Fruit fly (Drosophila melanogaster) whole organism, wandering third instar larva: Measurements from ENCODE around the gene CG5535.
A peak's percentile ranks its signal among the peaks of the same experiment; 100 is the strongest.

Experiments used
- Abd-B ChIP-seq: fragments of >200 bp; optimal IDR thresholded peaks from 2 replicates; lab custom pipeline; 2017; ENCODE audit warnings: missing biosample characterization, missing genetic modification characterization
- CG32264 ChIP-seq: fragments of 200-800 bp; sonication (Bioruptor generic); optimal IDR thresholded peaks from 2 replicates; lab custom pipeline; 2016; ENCODE audit warnings: missing biosample characterization, missing genetic modification characterization
- CG9705 ChIP-seq: fragments of 200-800 bp; sonication (Bioruptor generic); optimal IDR thresholded peaks from 2 replicates; lab custom pipeline; 2018; ENCODE audit warnings: missing biosample characterization, mild to moderate bottlenecking, missing genetic modification characterization
- CrebA ChIP-seq: fragments of 200-800 bp; sonication (Bioruptor generic); optimal IDR thresholded peaks from 2 replicates; lab custom pipeline; 2016; ENCODE audit warnings: missing biosample characterization, mild to moderate bottlenecking, missing genetic modification characterization, borderline replicate concordance
- Dfd ChIP-seq: fragments of >200 bp; optimal IDR thresholded peaks from 2 replicates; lab custom pipeline; 2017; ENCODE audit warnings: missing biosample characterization, missing genetic modification characterization
- GATAd ChIP-seq: sonication (Bioruptor generic); optimal IDR thresholded peaks from 2 replicates; lab custom pipeline; 2016; ENCODE audit warnings: missing biosample characterization, missing genetic modification characterization
- HLH106 ChIP-seq: fragments of 200-800 bp; optimal IDR thresholded peaks from 3 replicates; lab custom pipeline; 2019; ENCODE audit warnings: missing biosample characterization, mild to moderate bottlenecking, missing genetic modification characterization, moderate library complexity
- Hnf4 ChIP-seq: fragments of 200-800 bp; sonication (Bioruptor generic); optimal IDR thresholded peaks from 2 replicates; lab custom pipeline; 2016; ENCODE audit warnings: missing biosample characterization, mild to moderate bottlenecking, missing genetic modification characterization
- Hr78 ChIP-seq: fragments of >200 bp; optimal IDR thresholded peaks from 2 replicates; lab custom pipeline; 2017; ENCODE audit warnings: missing biosample characterization, missing genetic modification characterization
- Jra ChIP-seq: sonication (Bioruptor generic); optimal IDR thresholded peaks from 2 replicates; lab custom pipeline; 2016; ENCODE audit warnings: missing biosample characterization, missing genetic modification characterization
- Mio ChIP-seq: sonication (Bioruptor generic); optimal IDR thresholded peaks from 2 replicates; lab custom pipeline; 2016; ENCODE audit warnings: missing biosample characterization, missing genetic modification characterization
- Myc ChIP-seq: fragments of >200 bp; optimal IDR thresholded peaks from 2 replicates; lab custom pipeline; 2017
- N ChIP-seq: fragments of >200 bp; optimal IDR thresholded peaks from 2 replicates; lab custom pipeline; 2018; ENCODE audit warnings: missing biosample characterization, missing external identifiers, missing genetic modification characterization
- Rel ChIP-seq, 2 experiments: fragments of 200-800 bp; sonication (Bioruptor generic) in 1 of 2; optimal IDR thresholded peaks; 2 replicates in 1 of 2; 3 replicates in 1 of 2; lab custom pipeline; 2016 to 2019; ENCODE audit warnings: mild to moderate bottlenecking in 2 of 2, missing biosample characterization in 2 of 2, missing genetic modification characterization in 2 of 2, moderate library complexity in 1 of 2
- Sp1 ChIP-seq: fragments of 200-800 bp; sonication (Bioruptor generic); optimal IDR thresholded peaks from 3 replicates; lab custom pipeline; 2019; ENCODE audit warnings: missing biosample characterization, mild to moderate bottlenecking, missing genetic modification characterization, moderate library complexity
- Vsx2 ChIP-seq: fragments of 200-300, 225-300 bp; sonication (Bioruptor generic); optimal IDR thresholded peaks from 2 replicates; lab custom pipeline; 2018; ENCODE audit warnings: missing biosample characterization, missing genetic modification characterization; ENCODE audit not compliant: partially characterized antibody
- br ChIP-seq: fragments of 200-800 bp; sonication (Bioruptor generic); optimal IDR thresholded peaks from 2 replicates; lab custom pipeline; 2016; ENCODE audit warnings: missing biosample characterization, missing genetic modification characterization
- brk ChIP-seq: fragments of 200-800 bp; sonication (Bioruptor generic); optimal IDR thresholded peaks from 2 replicates; lab custom pipeline; 2016; ENCODE audit warnings: missing biosample characterization, mild to moderate bottlenecking, missing genetic modification characterization
- dl ChIP-seq, 2 experiments: fragments of 175-275, 200-275 bp in 1 of 2; fragments of 200-275 bp in 1 of 2; sonication (Bioruptor generic); optimal IDR thresholded peaks; lab custom pipeline; 2018; ENCODE audit warnings: mild to moderate bottlenecking in 2 of 2, missing biosample characterization in 2 of 2, missing genetic modification characterization in 2 of 2, moderate library complexity in 2 of 2; ENCODE audit not compliant: partially characterized antibody in 2 of 2, insufficient read depth in 1 of 2
- dmrt93B ChIP-seq: fragments of 200-800 bp; sonication (Bioruptor generic); optimal IDR thresholded peaks from 2 replicates; lab custom pipeline; 2018; ENCODE audit warnings: missing biosample characterization, mild to moderate bottlenecking, missing genetic modification characterization
- dsf ChIP-seq: sonication (Bioruptor generic); optimal IDR thresholded peaks from 2 replicates; lab custom pipeline; 2016; ENCODE audit warnings: missing biosample characterization, missing genetic modification characterization, borderline replicate concordance
- ey ChIP-seq: fragments of 200-800 bp; sonication (Bioruptor generic); optimal IDR thresholded peaks from 2 replicates; lab custom pipeline; 2016; ENCODE audit warnings: missing biosample characterization, missing genetic modification characterization
- foxo ChIP-seq, 2 experiments: fragments of 200-800 bp; sonication (Bioruptor generic); optimal IDR thresholded peaks; 2 replicates in 1 of 2; 3 replicates in 1 of 2; lab custom pipeline; 2016 to 2017; ENCODE audit warnings: missing biosample characterization in 2 of 2, missing genetic modification characterization in 2 of 2
- fru ChIP-seq: fragments of 200-800 bp; sonication (Bioruptor generic); optimal IDR thresholded peaks from 3 replicates; lab custom pipeline; 2016; ENCODE audit warnings: missing biosample characterization, mild to moderate bottlenecking, missing genetic modification characterization
- h ChIP-seq: fragments of 200-800 bp; sonication (Bioruptor generic); optimal IDR thresholded peaks from 3 replicates; lab custom pipeline; 2016; ENCODE audit warnings: missing biosample characterization, mild to moderate bottlenecking, missing genetic modification characterization
- jim ChIP-seq: fragments of 175-275, 200-325 bp; sonication (Bioruptor generic); optimal IDR thresholded peaks from 2 replicates; lab custom pipeline; 2016; ENCODE audit warnings: missing biosample characterization, mild to moderate bottlenecking, missing genetic modification characterization
- lola ChIP-seq: fragments of >200 bp; optimal IDR thresholded peaks from 2 replicates; lab custom pipeline; 2017; ENCODE audit warnings: missing biosample characterization, missing genetic modification characterization
- pan ChIP-seq: fragments of >200 bp; optimal IDR thresholded peaks from 2 replicates; lab custom pipeline; 2017
- psq ChIP-seq: fragments of 200-800 bp; sonication (Bioruptor generic); optimal IDR thresholded peaks from 3 replicates; lab custom pipeline; 2017; ENCODE audit warnings: missing biosample characterization, mild to moderate bottlenecking, missing genetic modification characterization, moderate library complexity
- rgr ChIP-seq: fragments of 200-800 bp; sonication (Bioruptor generic); optimal IDR thresholded peaks from 3 replicates; lab custom pipeline; 2016; ENCODE audit warnings: missing biosample characterization, mild to moderate bottlenecking, missing genetic modification characterization
- sage ChIP-seq: fragments of 200-800 bp; sonication (Bioruptor generic); optimal IDR thresholded peaks from 2 replicates; lab custom pipeline; 2016; ENCODE audit warnings: missing biosample characterization, mild to moderate bottlenecking, missing genetic modification characterization
- tai ChIP-seq: sonication (Bioruptor generic); optimal IDR thresholded peaks from 2 replicates; lab custom pipeline; 2016; ENCODE audit warnings: missing biosample characterization, missing genetic modification characterization
- usp ChIP-seq: fragments of >200 bp; optimal IDR thresholded peaks from 2 replicates; lab custom pipeline; 2017; ENCODE audit warnings: missing biosample characterization, missing genetic modification characterization
- woc ChIP-seq: sonication (Bioruptor generic); optimal IDR thresholded peaks from 2 replicates; lab custom pipeline; 2016; ENCODE audit warnings: missing biosample characterization, mild to moderate bottlenecking, missing genetic modification characterization

The CG5535 gene

DNA sequence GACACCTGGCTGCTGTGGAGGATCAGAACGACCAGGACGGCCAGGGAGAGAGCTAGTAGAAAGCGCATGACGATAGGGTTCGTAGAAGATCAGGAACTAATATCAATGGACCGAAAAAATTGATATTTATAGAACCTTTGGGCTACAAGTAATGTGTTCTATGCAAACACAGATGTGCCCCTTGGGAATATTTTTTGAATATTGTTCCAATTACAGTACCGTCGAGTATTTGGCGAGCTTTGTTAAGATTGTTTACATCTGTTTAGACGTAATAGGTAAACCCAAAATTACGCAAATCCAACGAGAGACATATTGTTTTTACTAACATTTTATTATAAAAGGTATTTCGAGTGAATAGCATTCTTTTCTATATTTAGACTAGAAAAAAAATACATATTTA lies 21.5 kb downstream of the CG5535 start, which contains the start of gene CG32189:
CG32189 (minus strand) TSS at position 101 of the 400 bp plus-strand sequence.
- TF ChIP-seq Vsx2 (no peak), Dfd (GFP tag; lab: Kevin White, UChicago) (no peak), jim (GFP tag; lab: Kevin White, UChicago) (no peak)

DNA sequence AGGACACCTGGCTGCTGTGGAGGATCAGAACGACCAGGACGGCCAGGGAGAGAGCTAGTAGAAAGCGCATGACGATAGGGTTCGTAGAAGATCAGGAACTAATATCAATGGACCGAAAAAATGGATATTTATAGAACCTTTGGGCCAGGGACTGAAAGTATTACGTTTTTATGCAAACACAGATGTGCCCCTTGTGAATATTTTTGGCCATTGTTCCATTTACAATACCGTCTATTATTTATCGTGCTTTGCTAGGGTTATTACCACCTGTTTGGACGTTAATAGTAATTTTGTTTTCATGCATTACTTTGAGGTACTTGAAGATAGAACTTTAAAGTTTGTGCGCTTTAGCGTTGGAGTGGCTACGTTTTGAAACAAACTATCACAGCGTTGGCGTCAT lies 23.1 kb downstream of the CG5535 start, which contains the start of gene CG32188:
CG32188 (minus strand) TSS at position 101 of the 400 bp plus-strand sequence.
- no peak for TF ChIP-seq N (GFP tag; lab: Kevin White, UChicago)
- no peak for TF ChIP-seq h (GFP tag; lab: Kevin White, UChicago)
- no peak for TF ChIP-seq rgr (GFP tag; lab: Kevin White, UChicago)
- TF ChIP-seq Rel (GFP tag; optimal IDR thresholded peaks at IDR 0.05; lab: Kevin White, UChicago) = no peak
- TF ChIP-seq Rel (tag; optimal IDR thresholded peaks at IDR 0.05; lab: Kevin White, UChicago) = no peak
- no peak for TF ChIP-seq tai (GFP tag; lab: Kevin White, UChicago)
- no peak for TF ChIP-seq foxo (GFP tag; optimal IDR thresholded peaks at IDR 0.05; lab: Kevin White, UChicago)
- TF ChIP-seq dsf (GFP tag; lab: Kevin White, UChicago) = no peak
- no peak for TF ChIP-seq Abd-B

DNA sequence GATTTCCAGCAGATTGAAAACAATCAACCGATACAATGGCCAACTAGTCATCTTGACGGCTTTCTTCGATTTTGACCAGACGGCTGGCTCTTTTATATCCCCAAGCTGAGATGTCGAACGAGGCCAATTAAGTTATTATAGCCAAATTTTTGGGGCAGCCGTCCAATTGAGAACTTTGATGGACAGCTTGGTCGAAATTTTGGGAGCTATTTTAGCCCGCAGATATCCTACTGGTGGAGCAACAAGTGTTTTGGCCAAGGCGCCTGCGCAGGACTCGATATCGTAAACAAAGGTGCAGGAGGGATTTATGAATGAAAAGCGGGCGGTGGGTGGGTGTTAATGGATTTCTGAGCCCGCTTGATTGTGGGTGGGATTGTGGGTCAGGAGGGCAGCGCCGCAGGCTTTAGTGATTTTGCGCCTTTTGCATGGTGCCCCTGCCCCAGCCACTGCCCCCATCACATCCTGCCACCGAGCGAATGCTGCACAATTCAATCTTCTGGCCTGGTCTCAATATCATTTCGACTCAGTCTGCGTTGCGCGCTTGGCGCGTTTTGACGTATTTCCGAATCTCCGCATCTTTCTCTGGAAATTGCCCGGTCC lies 33.7 kb downstream of the CG5535 start, which contains the start of the genes Ir75c and Grd:
Ir75c (minus strand) TSS at position 51 of the 600 bp plus-strand sequence.
Grd (plus strand) TSS at position 550 of the 600 bp plus-strand sequence.
- TF ChIP-seq Mio (GFP tag; lab: Kevin White, UChicago) = no peak
- no peak for TF ChIP-seq GATAd (GFP tag; lab: Kevin White, UChicago)
- no peak for TF ChIP-seq brk (GFP tag; lab: Kevin White, UChicago)
- no peak for TF ChIP-seq Abd-B
- no peak for TF ChIP-seq Sp1 (GFP tag; lab: Kevin White, UChicago)
- TF ChIP-seq N (GFP tag; lab: Kevin White, UChicago) = no peak
- TF ChIP-seq dmrt93B = no peak
- no peak for TF ChIP-seq HLH106 (tag; lab: Kevin White, UChicago)
- TF ChIP-seq Hnf4 = no peak
- no peak for TF ChIP-seq Vsx2
- no peak for TF ChIP-seq woc
- no peak for TF ChIP-seq br (GFP tag; lab: Kevin White, UChicago)

DNA sequence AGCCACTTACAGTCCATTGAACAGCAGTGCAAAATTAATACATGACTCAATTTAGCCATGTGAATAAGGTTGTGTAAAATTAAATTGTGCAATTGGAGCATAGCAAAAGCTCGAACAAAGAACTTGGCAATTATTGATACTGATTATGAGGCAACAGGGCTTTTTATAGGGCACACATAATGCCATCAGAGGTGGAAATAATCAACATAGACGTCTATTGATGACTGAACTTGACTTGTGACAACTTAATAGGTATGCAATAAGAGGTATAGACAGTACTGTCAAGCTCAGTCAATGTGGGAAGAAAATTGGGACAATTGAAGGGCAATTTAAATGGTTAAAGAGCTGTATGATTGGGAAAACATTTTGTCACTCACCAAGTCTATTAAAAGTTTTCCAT lies 36.5 kb downstream of the CG5535 start, which contains the start of gene Ir75b:
Ir75b (minus strand) TSS at position 101 of the 400 bp plus-strand sequence.
- TF ChIP-seq Mio (GFP tag; lab: Kevin White, UChicago) = no peak
- TF ChIP-seq sage = no peak
- TF ChIP-seq rgr (GFP tag; lab: Kevin White, UChicago) = no peak
- TF ChIP-seq foxo (GFP tag; optimal IDR thresholded peaks at IDR 0.05; lab: Kevin White, UChicago) = no peak
- TF ChIP-seq psq (GFP tag; lab: Kevin White, UChicago) = no peak
- no peak for TF ChIP-seq Myc (lab: Kevin White, UChicago)
- no peak for TF ChIP-seq jim (GFP tag; lab: Kevin White, UChicago)
- no peak for TF ChIP-seq Hr78 (GFP tag; lab: Kevin White, UChicago)
- TF ChIP-seq pan (lab: Kevin White, UChicago) = no peak

DNA sequence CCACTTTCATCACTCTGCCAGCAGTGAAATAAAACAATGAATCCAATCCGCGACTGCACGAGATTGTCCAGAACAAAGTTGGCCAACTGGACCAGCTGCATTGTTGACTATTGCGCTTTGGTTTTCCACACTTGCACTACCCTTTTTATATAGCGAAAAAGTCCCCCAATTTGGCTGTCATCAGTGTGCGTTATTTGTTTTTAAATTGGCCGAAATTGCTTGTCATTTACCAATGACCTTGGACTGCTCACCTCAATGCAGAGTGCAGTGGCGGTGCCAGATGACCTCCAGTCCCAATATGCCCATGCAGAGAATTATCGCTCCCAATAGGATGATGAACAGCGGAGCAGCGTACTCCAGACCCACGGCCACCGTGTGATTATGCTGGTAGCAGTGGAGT lies 38.8 kb downstream of the CG5535 start, which contains the start of gene Ir75a:
Ir75a (minus strand) TSS at position 101 of the 400 bp plus-strand sequence.
- no peak for TF ChIP-seq dl (GFP tag; optimal IDR thresholded peaks at IDR 0.05; lab: Kevin White, UChicago; ENCODE audit: insufficient read depth in 1 of 2, partially characterized antibody in 2 of 2)
- no peak for TF ChIP-seq dsf (GFP tag; lab: Kevin White, UChicago)
- TF ChIP-seq pan (lab: Kevin White, UChicago) = no peak
- TF ChIP-seq Myc (lab: Kevin White, UChicago) = no peak
- TF ChIP-seq Sp1 (GFP tag; lab: Kevin White, UChicago) = no peak
- no peak for TF ChIP-seq h (GFP tag; lab: Kevin White, UChicago)
- TF ChIP-seq lola (GFP tag; lab: Kevin White, UChicago) = no peak
- no peak for TF ChIP-seq Jra (GFP tag; lab: Kevin White, UChicago)
- no peak for TF ChIP-seq Hnf4
- no peak for TF ChIP-seq HLH106 (tag; lab: Kevin White, UChicago)

DNA sequence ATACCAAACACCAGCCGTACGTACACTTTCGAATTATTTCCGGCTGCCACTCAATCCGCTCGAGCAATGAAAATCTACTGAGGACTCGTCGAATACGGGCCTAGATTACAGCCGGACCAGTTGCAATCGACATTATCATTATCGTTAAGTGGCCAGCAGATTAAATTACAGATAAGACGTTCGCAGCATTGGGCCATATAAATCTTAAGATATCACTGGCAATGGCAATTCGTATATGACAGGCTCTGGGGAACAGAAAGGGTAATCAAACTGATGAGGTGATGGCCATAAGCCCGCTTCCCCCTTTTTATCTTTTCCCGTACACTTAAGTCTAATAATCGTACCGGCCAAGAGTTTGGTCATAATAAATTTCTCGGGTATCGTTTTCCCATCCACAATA lies 42.6 kb downstream of the CG5535 start, which contains the start of gene Cln3:
Cln3 (minus strand) TSS at position 84 of the 400 bp plus-strand sequence.
- no peak for TF ChIP-seq CG32264 (GFP tag; lab: Kevin White, UChicago)
- TF ChIP-seq sage = no peak
- TF ChIP-seq Vsx2 = peak; percentile 19
- no peak for TF ChIP-seq jim (GFP tag; lab: Kevin White, UChicago)
- TF ChIP-seq Rel (GFP tag; optimal IDR thresholded peaks at IDR 0.05; lab: Kevin White, UChicago) = peak; percentile 32
- TF ChIP-seq Rel (tag; optimal IDR thresholded peaks at IDR 0.05; lab: Kevin White, UChicago) = no peak
- no peak for TF ChIP-seq Hr78 (GFP tag; lab: Kevin White, UChicago)
- peak; percentile 86 for TF ChIP-seq CrebA
- no peak for TF ChIP-seq Abd-B
- TF ChIP-seq ey (GFP tag; lab: Kevin White, UChicago) = no peak
- TF ChIP-seq usp (GFP tag; lab: Kevin White, UChicago) = no peak
- TF ChIP-seq Jra (GFP tag; lab: Kevin White, UChicago) = no peak
- TF ChIP-seq Sp1 (GFP tag; lab: Kevin White, UChicago) = no peak
- no peak for TF ChIP-seq CG9705 (GFP tag; lab: Kevin White, UChicago)
- no peak for TF ChIP-seq foxo (GFP tag; optimal IDR thresholded peaks at IDR 0.05; lab: Kevin White, UChicago)
- TF ChIP-seq tai (GFP tag; lab: Kevin White, UChicago) = no peak
- TF ChIP-seq fru (GFP tag; lab: Kevin White, UChicago) = no peak
